Fruit fly (Drosophila melanogaster) whole organism, prepupa: ENCODE data around the gene CG17819.
A peak's percentile ranks its signal among the peaks of the same experiment; 100 is the strongest.

Experiments
- CG11294 ChIP-seq: fragments of 200-800 bp; sonication (Bioruptor generic); IDR thresholded peaks from 2 replicates; pipeline ENCODE4 v1.3.6; 2022; ENCODE audit warnings: missing biosample characterization, missing genetic modification characterization
- CG11902 ChIP-seq: fragments of 200-800 bp; sonication (Bioruptor generic); optimal IDR thresholded peaks from 3 replicates; lab custom pipeline; 2016; ENCODE audit warnings: missing biosample characterization, missing genetic modification characterization
- CG15336 ChIP-seq: fragments of 200-800 bp; sonication (Bioruptor generic); IDR thresholded peaks from 2 replicates; pipeline ENCODE4 v1.3.6; 2022; ENCODE audit warnings: missing biosample characterization, missing genetic modification characterization
- CG1621 ChIP-seq: fragments of 200-800 bp; sonication (Bioruptor generic); optimal IDR thresholded peaks from 3 replicates; lab custom pipeline; 2018; ENCODE audit warnings: missing biosample characterization, mild to moderate bottlenecking, missing genetic modification characterization
- CG3032 ChIP-seq: fragments of 200-800 bp; optimal IDR thresholded peaks from 2 replicates; lab custom pipeline; 2019; ENCODE audit warnings: missing biosample characterization, mild to moderate bottlenecking, missing genetic modification characterization, moderate library complexity
- CG3919 ChIP-seq: fragments of 200-800 bp; sonication (Bioruptor generic); optimal IDR thresholded peaks from 3 replicates; lab custom pipeline; 2016; ENCODE audit warnings: missing biosample characterization, missing genetic modification characterization
- CG6163 ChIP-seq: fragments of 200-800 bp; sonication (Bioruptor generic); IDR thresholded peaks from 3 replicates; pipeline ENCODE4 v1.3.6; 2022; ENCODE audit warnings: missing biosample characterization, missing genetic modification characterization
- CG6276 ChIP-seq: fragments of 200-800 bp; sonication (Bioruptor generic); optimal IDR thresholded peaks from 2 replicates; lab custom pipeline; 2017; ENCODE audit warnings: missing biosample characterization, mild to moderate bottlenecking, missing genetic modification characterization
- CG6792 ChIP-seq: fragments of 200-800 bp; sonication (Bioruptor generic); optimal IDR thresholded peaks from 3 replicates; lab custom pipeline; 2016; ENCODE audit warnings: missing biosample characterization, missing genetic modification characterization
- CG6808 ChIP-seq: fragments of 200-800 bp; sonication (Bioruptor generic); optimal IDR thresholded peaks from 3 replicates; lab custom pipeline; 2017; ENCODE audit warnings: missing biosample characterization, missing genetic modification characterization, mild to moderate bottlenecking, moderate library complexity, missing genetic modification reagents
- CG6854 ChIP-seq: fragments of 200-800 bp; sonication (Bioruptor generic); optimal IDR thresholded peaks from 2 replicates; lab custom pipeline; 2017; ENCODE audit warnings: missing biosample characterization, mild to moderate bottlenecking, missing genetic modification characterization
- CG7368 ChIP-seq: fragments of 200-800 bp; sonication (Bioruptor generic); optimal IDR thresholded peaks from 3 replicates; lab custom pipeline; 2016; ENCODE audit warnings: missing biosample characterization, missing genetic modification characterization
- CG8119 ChIP-seq: fragments of 200-800 bp; sonication (Bioruptor generic); IDR thresholded peaks from 3 replicates; pipeline ENCODE4 v1.3.6; 2022; ENCODE audit warnings: missing biosample characterization, missing genetic modification characterization
- CG8319 ChIP-seq: fragments of 200-800 bp; sonication (Bioruptor generic); optimal IDR thresholded peaks from 3 replicates; lab custom pipeline; 2016; ENCODE audit warnings: missing biosample characterization, missing genetic modification characterization
- CG8632 ChIP-seq: fragments of 200-800 bp; sonication (Bioruptor generic); optimal IDR thresholded peaks from 3 replicates; lab custom pipeline; 2016; ENCODE audit warnings: missing biosample characterization, missing genetic modification characterization
- CG9139 ChIP-seq: fragments of 200-800 bp; sonication (Bioruptor generic); optimal IDR thresholded peaks from 3 replicates; lab custom pipeline; 2017; ENCODE audit warnings: missing biosample characterization, mild to moderate bottlenecking, missing genetic modification characterization
- Eip78C ChIP-seq: fragments of 200-800 bp; sonication (Bioruptor generic); peaks from one replicate; lab custom pipeline; 2016; ENCODE audit warnings: missing biosample characterization, missing genetic modification characterization
- Eip93F ChIP-seq: fragments of 200-800 bp; sonication (Bioruptor generic); optimal IDR thresholded peaks from 2 replicates; lab custom pipeline; 2016; ENCODE audit warnings: missing biosample characterization, mild to moderate bottlenecking, missing genetic modification characterization
- Ets21C ChIP-seq: fragments of 200-800 bp; sonication (Bioruptor generic); optimal IDR thresholded peaks from 3 replicates; lab custom pipeline; 2016; ENCODE audit warnings: missing biosample characterization, missing genetic modification characterization
- Ets96B ChIP-seq: fragments of 200-800 bp; optimal IDR thresholded peaks from 2 replicates; lab custom pipeline; 2019; ENCODE audit warnings: missing biosample characterization, mild to moderate bottlenecking, missing genetic modification characterization, moderate library complexity
- Hr38 ChIP-seq: sonication (Bioruptor generic); optimal IDR thresholded peaks from 2 replicates; lab custom pipeline; 2016; ENCODE audit warnings: missing biosample characterization, missing genetic modification characterization
- Hr39 ChIP-seq: fragments of 200-800 bp; sonication (Bioruptor generic); optimal IDR thresholded peaks from 2 replicates; lab custom pipeline; 2016; ENCODE audit warnings: missing biosample characterization, missing genetic modification characterization
- Hr4 ChIP-seq: fragments of 200-800 bp; sonication (Bioruptor generic); optimal IDR thresholded peaks from 3 replicates; lab custom pipeline; 2016; ENCODE audit warnings: missing biosample characterization, missing genetic modification characterization
- Lpt ChIP-seq: fragments of 200-800 bp; sonication (Bioruptor generic); optimal IDR thresholded peaks from 3 replicates; lab custom pipeline; 2016; ENCODE audit warnings: missing biosample characterization, missing genetic modification characterization
- Met ChIP-seq: fragments of 200-800 bp; sonication (Bioruptor generic); optimal IDR thresholded peaks from 3 replicates; lab custom pipeline; 2016; ENCODE audit warnings: missing biosample characterization, missing genetic modification characterization
- OdsH ChIP-seq: fragments of 200-800 bp; sonication (Bioruptor generic); optimal IDR thresholded peaks from 3 replicates; lab custom pipeline; 2016; ENCODE audit warnings: missing biosample characterization, missing genetic modification characterization
- Smox ChIP-seq: fragments of 200-800 bp; sonication (Bioruptor generic); optimal IDR thresholded peaks from 3 replicates; lab custom pipeline; 2016; ENCODE audit warnings: missing biosample characterization, missing genetic modification characterization
- Sox14 ChIP-seq: fragments of 200-800 bp; sonication (Bioruptor generic); optimal IDR thresholded peaks from 3 replicates; lab custom pipeline; 2016; ENCODE audit warnings: missing biosample characterization, missing genetic modification characterization
- achi ChIP-seq: fragments of 200-800 bp; sonication (Bioruptor generic); optimal IDR thresholded peaks from 3 replicates; lab custom pipeline; 2016; ENCODE audit warnings: missing biosample characterization, missing genetic modification characterization
- cyc ChIP-seq: fragments of 200-800 bp; sonication (Bioruptor generic); optimal IDR thresholded peaks from 3 replicates; lab custom pipeline; 2016; ENCODE audit warnings: missing biosample characterization, missing genetic modification characterization
- dac ChIP-seq: fragments of 200-800 bp; sonication (Bioruptor generic); optimal IDR thresholded peaks from 2 replicates; lab custom pipeline; 2017; ENCODE audit warnings: missing biosample characterization, mild to moderate bottlenecking, missing genetic modification characterization
- dsx ChIP-seq: fragments of 200-800 bp; optimal IDR thresholded peaks from 3 replicates; lab custom pipeline; 2019; ENCODE audit warnings: missing biosample characterization, mild to moderate bottlenecking, missing genetic modification characterization, moderate library complexity; ENCODE audit not compliant: poor library complexity, severe bottlenecking
- eg ChIP-seq: fragments of 200-800 bp; sonication (Bioruptor generic); IDR thresholded peaks from 3 replicates; pipeline ENCODE4 v1.3.6; 2022; ENCODE audit warnings: missing biosample characterization, missing genetic modification characterization
- esn ChIP-seq: fragments of 200-800 bp; sonication (Bioruptor generic); optimal IDR thresholded peaks from 2 replicates; lab custom pipeline; 2016; ENCODE audit warnings: missing biosample characterization, mild to moderate bottlenecking, missing genetic modification characterization, moderate library complexity
- fd85E ChIP-seq: fragments of 200-800 bp; sonication (Bioruptor generic); optimal IDR thresholded peaks from 3 replicates; lab custom pipeline; 2016; ENCODE audit warnings: missing biosample characterization, missing genetic modification characterization
- lz ChIP-seq: fragments of 200-800 bp; sonication (Bioruptor generic); optimal IDR thresholded peaks from 3 replicates; lab custom pipeline; 2016; ENCODE audit warnings: missing biosample characterization, missing genetic modification characterization
- pdm3 ChIP-seq: fragments of 200-800 bp; sonication (Bioruptor generic); optimal IDR thresholded peaks from 3 replicates; lab custom pipeline; 2016; ENCODE audit warnings: missing biosample characterization, missing genetic modification characterization
- salr ChIP-seq, 2 experiments: fragments of 200-800 bp; sonication (Bioruptor generic); optimal IDR thresholded peaks; 3 replicates each; lab custom pipeline; 2016 to 2018; ENCODE audit warnings: missing biosample characterization in 2 of 2, missing genetic modification characterization in 2 of 2, mild to moderate bottlenecking in 1 of 2
- spab ChIP-seq: fragments of 200-800 bp; sonication (Bioruptor generic); optimal IDR thresholded peaks from 2 replicates; lab custom pipeline; 2017; ENCODE audit warnings: missing biosample characterization, mild to moderate bottlenecking, missing genetic modification characterization, missing genetic modification reagents
- svp ChIP-seq: fragments of 200-800 bp; sonication (Bioruptor generic); peaks from one replicate; lab custom pipeline; 2016; ENCODE audit warnings: missing biosample characterization, missing genetic modification characterization
- vri ChIP-seq: fragments of 200-800 bp; sonication (Bioruptor generic); optimal IDR thresholded peaks from 3 replicates; lab custom pipeline; 2016; ENCODE audit warnings: missing biosample characterization, mild to moderate bottlenecking, missing genetic modification characterization

Gene CG17819

DNA sequence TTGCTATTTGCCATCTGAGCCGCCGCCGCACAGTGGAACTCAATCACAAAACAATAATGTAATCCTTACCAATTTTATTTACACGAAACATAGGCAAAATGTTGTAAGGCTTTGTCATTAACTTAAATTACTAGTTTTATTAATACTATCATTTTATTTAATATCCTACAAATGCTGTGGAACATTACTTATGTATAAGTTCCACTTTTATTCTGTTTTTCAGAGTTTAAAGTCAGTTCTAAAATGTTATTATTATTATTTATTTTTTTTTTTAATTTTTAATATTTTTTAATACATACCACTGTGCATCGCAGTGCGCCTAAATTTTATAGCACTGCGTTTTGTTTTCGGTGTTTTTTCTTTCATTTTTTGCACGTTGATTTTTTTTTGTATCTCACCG lies 46.0 kb upstream of the CG17819 start (continued):
- peak; percentile 11 for TF ChIP-seq dac
- TF ChIP-seq OdsH, result peak; percentile 76
- TF ChIP-seq CG15336, result peak; percentile 93
- TF ChIP-seq esn (GFP tag; lab: Kevin White, UChicago), result peak; percentile 26
- TF ChIP-seq spab (GFP tag; lab: Kevin White, UChicago), result peak; percentile 28
- no peak for TF ChIP-seq Ets21C (GFP tag; lab: Kevin White, UChicago)
- TF ChIP-seq pdm3 (GFP tag; lab: Kevin White, UChicago), result peak; percentile 55
- TF ChIP-seq CG7368 (GFP tag; lab: Kevin White, UChicago), result peak; percentile 19
- TF ChIP-seq CG1621 (tag; lab: Kevin White, UChicago), result no peak
- peak; percentile 56; the same call in 1 of the 3 replicates for TF ChIP-seq CG6163
- TF ChIP-seq CG3919 (GFP tag; lab: Kevin White, UChicago), result peak; percentile 38
- no peak for TF ChIP-seq Sox14
- TF ChIP-seq Eip93F (GFP tag; lab: Kevin White, UChicago), result no peak
- TF ChIP-seq CG11902 (GFP tag; lab: Kevin White, UChicago), result peak; percentile 26
- TF ChIP-seq Hr39, result no peak
- peak; percentile 66 for TF ChIP-seq svp
- TF ChIP-seq CG6792, result peak; percentile 42
- peak; percentile 50 for TF ChIP-seq Ets96B (tag; lab: Kevin White, UChicago)
- peak; percentile 15 for TF ChIP-seq CG9139 (GFP tag; lab: Kevin White, UChicago)
- TF ChIP-seq Smox (GFP tag; lab: Kevin White, UChicago), result peak; percentile 18
- TF ChIP-seq Hr4 (GFP tag; lab: Kevin White, UChicago), result peak; percentile 75
- no peak for TF ChIP-seq CG6808 (GFP tag; lab: Kevin White, UChicago)
- no peak for TF ChIP-seq cyc
- TF ChIP-seq Lpt, result peak; percentile 54
- TF ChIP-seq achi, result peak; percentile 73
- no peak for TF ChIP-seq Hr38 (GFP tag; lab: Kevin White, UChicago)
- no peak for TF ChIP-seq fd85E (GFP tag; lab: Kevin White, UChicago)
- TF ChIP-seq salr (GFP tag; optimal IDR thresholded peaks at IDR 0.05; lab: Kevin White, UChicago), result peak in 1 of 2 experiments; percentile 81
- peak; percentile 70 for TF ChIP-seq CG8632 (GFP tag; lab: Kevin White, UChicago)
- TF ChIP-seq eg, result peak; percentile 88
- peak; percentile 7 for TF ChIP-seq CG8319 (GFP tag; lab: Kevin White, UChicago)
- TF ChIP-seq CG6276, result peak; percentile 73
- no peak for TF ChIP-seq lz
- TF ChIP-seq Met (GFP tag; lab: Kevin White, UChicago), result peak; percentile 25
- TF ChIP-seq CG3032 (tag; lab: Kevin White, UChicago), result no peak
- no peak for TF ChIP-seq vri
- peak; percentile 90 for TF ChIP-seq CG8119 (GFP tag; lab: Robert Waterston, UW)
- TF ChIP-seq CG6854 (GFP tag; lab: Kevin White, UChicago), result no peak

DNA sequence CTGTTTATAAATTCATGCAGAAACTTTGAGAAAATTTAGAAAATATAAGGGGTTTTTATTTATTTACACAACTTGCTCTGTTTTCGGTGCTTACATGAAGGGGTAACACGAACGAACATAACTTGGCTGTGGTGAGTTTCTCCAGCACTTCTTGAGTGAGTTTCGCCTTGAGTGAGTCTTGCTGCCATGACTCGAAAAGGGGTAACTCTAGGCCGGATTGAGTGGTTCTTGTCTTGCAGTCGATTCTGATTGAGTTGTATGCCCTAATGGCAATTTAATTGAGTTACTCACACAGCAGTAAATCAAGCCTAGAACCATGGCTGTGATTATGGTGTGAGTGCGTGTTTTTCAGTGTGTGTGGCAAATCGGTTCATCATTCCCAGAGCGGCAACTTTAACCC lies 42.9 kb upstream of the CG17819 start:
- no peak for TF ChIP-seq svp
- no peak for TF ChIP-seq esn (GFP tag; lab: Kevin White, UChicago)
- TF ChIP-seq dsx, result no peak
- no peak for TF ChIP-seq CG11294 (GFP tag; lab: Robert Waterston, UW)
- TF ChIP-seq lz, result no peak
- no peak for TF ChIP-seq Hr4 (GFP tag; lab: Kevin White, UChicago)
- TF ChIP-seq, all 60 proteins: peak for 0

DNA sequence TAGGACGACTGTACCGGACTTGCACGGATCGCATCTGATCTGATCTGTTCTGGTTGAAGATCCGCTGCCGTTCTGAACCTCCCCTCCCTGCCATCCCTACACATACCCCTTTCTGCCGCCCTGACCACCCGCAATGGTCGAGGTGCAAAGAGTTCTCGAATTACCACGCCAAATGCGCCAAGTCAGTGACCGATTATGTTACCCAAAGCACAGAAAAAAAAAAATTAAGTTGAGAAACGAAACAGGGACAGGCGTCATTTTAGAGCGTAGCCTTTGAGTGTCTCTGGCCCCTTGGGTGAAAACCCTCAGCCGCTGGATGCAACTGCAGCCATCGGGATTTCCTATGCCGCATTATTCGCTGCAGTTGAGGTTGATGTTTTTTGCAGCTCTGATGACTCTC lies 38.4 kb upstream of the CG17819 start:
- TF ChIP-seq Eip78C (GFP tag; lab: Kevin White, UChicago) (peak; percentile 28), salr (GFP tag; optimal IDR thresholded peaks at IDR 0.05; lab: Kevin White, UChicago) (no peak)
